Worm (Caenorhabditis elegans): ENCODE data around the gene btb-19.

DNA sequence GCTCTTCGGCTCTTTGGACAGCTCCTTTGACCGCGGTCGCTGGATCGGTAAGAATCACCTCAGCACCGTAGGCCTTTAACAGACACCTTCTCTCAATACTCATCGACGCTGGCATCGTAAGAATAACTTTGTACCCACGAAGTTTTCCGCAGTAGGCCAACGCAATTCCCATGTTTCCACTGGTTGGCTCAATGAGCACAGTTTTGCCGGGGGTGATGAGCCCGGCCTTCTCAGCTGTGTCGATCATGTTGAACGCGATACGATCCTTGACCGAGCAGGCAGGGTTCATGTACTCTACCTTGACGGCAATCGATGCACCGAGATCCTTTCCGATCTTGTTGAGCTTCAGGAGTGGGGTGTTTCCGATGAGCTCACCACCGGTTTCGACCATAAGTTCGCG lies 27.9 kb downstream of the btb-19 start:
- TF ChIP-seq ceh-36 (tag; optimal IDR thresholded peaks at IDR 0.05) (no peak), scrt-1 (GFP tag; IDR thresholded peaks at IDR 0.05) (no peak), flt-1 (GFP tag; IDR thresholded peaks at IDR 0.05) (no peak), ama-1 (optimal IDR thresholded peaks at IDR 0.05) (no peak), pes-1 (GFP tag; IDR thresholded peaks at IDR 0.05) (no peak), B0310.2 (tag; optimal IDR thresholded peaks at IDR 0.05) (no peak)

All from whole organism, early embryonic.